Fruit fly (Drosophila melanogaster): Measurements from ENCODE around the gene Aos1.

Aos1 gene

dm6 chr3R:12402935-12403334 is 30.7 kb downstream of the Aos1 start (continued):
- peak; percentile 96 for TF ChIP-seq CG30403 (GFP tag; optimal IDR thresholded peaks at IDR 0.05)
- TF ChIP-seq CG3838 (GFP tag; optimal IDR thresholded peaks at IDR 0.05), result peak; percentile 90
- peak; percentile 99 for TF ChIP-seq tap (tag; optimal IDR thresholded peaks at IDR 0.05)
- TF ChIP-seq CG16779 (GFP tag; IDR thresholded peaks at IDR 0.05), result peak; percentile 92
- TF ChIP-seq CG3281 (GFP tag; optimal IDR thresholded peaks at IDR 0.05), result peak; percentile 97
- TF ChIP-seq CG17385 (GFP tag; optimal IDR thresholded peaks at IDR 0.05), result peak; percentile 96
- TF ChIP-seq GATAe (GFP tag; conservative IDR thresholded peaks at IDR 0.05), result peak; percentile 72; the same call in 1 of the 2 replicates
- TF ChIP-seq Sry-β (GFP tag; optimal IDR thresholded peaks at IDR 0.05), result peak; percentile 74
- no peak for TF ChIP-seq sna (GFP tag; IDR thresholded peaks at IDR 0.05; ENCODE audit: partially characterized antibody)
- TF ChIP-seq ttk (GFP tag; IDR thresholded peaks at IDR 0.05), result peak; percentile 93
- peak; percentile 95 for TF ChIP-seq bab2 (GFP tag; optimal IDR thresholded peaks at IDR 0.05)
- peak; percentile 83 for TF ChIP-seq sr (GFP tag; IDR thresholded peaks at IDR 0.05)
- TF ChIP-seq CTCF (GFP tag; optimal IDR thresholded peaks at IDR 0.05), result peak; percentile 70
- TF ChIP-seq ato (GFP tag; IDR thresholded peaks at IDR 0.05; ENCODE audit: partially characterized antibody), result no peak
- TF ChIP-seq lilli (GFP tag; optimal IDR thresholded peaks at IDR 0.05), result peak; percentile 96
- TF ChIP-seq Vsx1 (GFP tag; optimal IDR thresholded peaks at IDR 0.05), result peak; percentile 92
- TF ChIP-seq CG11504 (tag; optimal IDR thresholded peaks at IDR 0.05), result peak; percentile 97
- TF ChIP-seq CG12071 (GFP tag; optimal IDR thresholded peaks at IDR 0.05), result peak; percentile 100
- peak; percentile 99 for TF ChIP-seq CG13296 (GFP tag; optimal IDR thresholded peaks at IDR 0.05)
- TF ChIP-seq CG11093 (GFP tag; IDR thresholded peaks at IDR 0.05), result peak; percentile 84
- peak; percentile 89 for TF ChIP-seq cas (GFP tag; IDR thresholded peaks at IDR 0.05)
- TF ChIP-seq ssp (GFP tag; IDR thresholded peaks at IDR 0.05), result peak; percentile 76
- TF ChIP-seq wor (GFP tag; IDR thresholded peaks at IDR 0.05), result peak; percentile 92
- peak; percentile 99 for TF ChIP-seq PHDP (tag; optimal IDR thresholded peaks at IDR 0.05)
- TF ChIP-seq twi (tag; optimal IDR thresholded peaks at IDR 0.05), result peak; percentile 97
- TF ChIP-seq CG11696 (GFP tag; IDR thresholded peaks at IDR 0.05), result peak; percentile 95
- peak; percentile 97 for TF ChIP-seq NfI (GFP tag; optimal IDR thresholded peaks at IDR 0.05)
- TF ChIP-seq ash1 (GFP tag; optimal IDR thresholded peaks at IDR 0.05), result peak; percentile 85
- TF ChIP-seq sob (GFP tag; IDR thresholded peaks at IDR 0.05), result peak; percentile 97
- peak; percentile 94 for TF ChIP-seq Ptx1 (GFP tag; IDR thresholded peaks at IDR 0.05)
- TF ChIP-seq croc (GFP tag; conservative IDR thresholded peaks at IDR 0.05), result peak; percentile 91
- peak; percentile 92 for TF ChIP-seq CG8359 (GFP tag; optimal IDR thresholded peaks at IDR 0.05; ENCODE audit: borderline replicate concordance)
- TF ChIP-seq H2.0 (GFP tag; IDR thresholded peaks at IDR 0.05), result peak; percentile 96
- peak; percentile 97 for TF ChIP-seq dysf (GFP tag; IDR thresholded peaks at IDR 0.05)
- peak; percentile 98 for TF ChIP-seq oc (tag; optimal IDR thresholded peaks at IDR 0.05)
- TF ChIP-seq gce (GFP tag; IDR thresholded peaks at IDR 0.05), result peak; percentile 97
- peak; percentile 88 for TF ChIP-seq CG8089 (GFP tag; optimal IDR thresholded peaks at IDR 0.05)
- TF ChIP-seq odd (GFP tag; optimal IDR thresholded peaks at IDR 0.05), result peak; percentile 96
- TF ChIP-seq Hr3 (GFP tag; optimal IDR thresholded peaks at IDR 0.05), result peak; percentile 91
- TF ChIP-seq mld (GFP tag; IDR thresholded peaks at IDR 0.05; ENCODE audit: partially characterized antibody), result no peak
- TF ChIP-seq CG13894 (tag; optimal IDR thresholded peaks at IDR 0.05), result peak; percentile 99
- TF ChIP-seq Lpt (GFP tag; optimal IDR thresholded peaks at IDR 0.05), result no peak
- TF ChIP-seq Hr39 (optimal IDR thresholded peaks at IDR 0.05), result no peak
- peak; percentile 93 for TF ChIP-seq CG10431 (GFP tag; optimal IDR thresholded peaks at IDR 0.05)
- TF ChIP-seq al (GFP tag; IDR thresholded peaks at IDR 0.05), result peak; percentile 87
- peak; percentile 36 for TF ChIP-seq Kr (GFP tag; optimal IDR thresholded peaks at IDR 0.05)
- peak; percentile 97 for TF ChIP-seq HLH3B (GFP tag; IDR thresholded peaks at IDR 0.05)
- TF ChIP-seq C15 (GFP tag; IDR thresholded peaks at IDR 0.05), result peak; percentile 87
- peak; percentile 56; the same call in 1 of the 2 replicates for TF ChIP-seq Dip2 (GFP tag; IDR thresholded peaks at IDR 0.05)
- peak; percentile 97 for TF ChIP-seq CG1792 (GFP tag; optimal IDR thresholded peaks at IDR 0.05)
- peak; percentile 86 for TF ChIP-seq CG4730 (GFP tag; IDR thresholded peaks at IDR 0.05)
- TF ChIP-seq CG2199 (GFP tag; IDR thresholded peaks at IDR 0.05), result peak; percentile 94
- no peak for TF ChIP-seq cg (GFP tag; optimal IDR thresholded peaks at IDR 0.05)
